Fruit fly (Drosophila melanogaster): ENCODE measurements around the gene Mur18B.
A peak's percentile ranks its signal among the peaks of the same experiment; 100 is the strongest.

The Mur18B gene

dm6 chrX:19261528-19262102, 48.6 kb downstream of the Mur18B start, which contains the start of gene Vav (continued):
- TF ChIP-seq Pdp1 (GFP tag; optimal IDR thresholded peaks at IDR 0.05) (no peak), dm (GFP tag; optimal IDR thresholded peaks at IDR 0.05) (no peak), p53 (GFP tag; optimal IDR thresholded peaks at IDR 0.05) (no peak), ranshi (GFP tag; IDR thresholded peaks at IDR 0.05) (no peak), ems (GFP tag; optimal IDR thresholded peaks at IDR 0.05) (no peak), schlank (tag; optimal IDR thresholded peaks at IDR 0.05) (no peak), GATAe (GFP tag; conservative IDR thresholded peaks at IDR 0.05) (no peak), Mad (GFP tag; optimal IDR thresholded peaks at IDR 0.05) (no peak), CG9797 (GFP tag; optimal IDR thresholded peaks at IDR 0.05) (peak; percentile 29), stc (GFP tag; IDR thresholded peaks at IDR 0.05) (no peak), ro (GFP tag; IDR thresholded peaks at IDR 0.05) (no peak), YL-1 (GFP tag; optimal IDR thresholded peaks at IDR 0.05) (peak; percentile 58), CG2875 (GFP tag; optimal IDR thresholded peaks at IDR 0.05) (no peak), yki (optimal IDR thresholded peaks at IDR 0.05) (no peak), sens-2 (GFP tag; IDR thresholded peaks at IDR 0.05) (no peak), Spps (tag; optimal IDR thresholded peaks at IDR 0.05) (no peak), lbe (GFP tag; optimal IDR thresholded peaks at IDR 0.05) (no peak), CG17359 (tag; optimal IDR thresholded peaks at IDR 0.05) (no peak), H15 (GFP tag; IDR thresholded peaks at IDR 0.05) (no peak), dpn (GFP tag; optimal IDR thresholded peaks at IDR 0.05) (no peak), gcm (GFP tag; optimal IDR thresholded peaks at IDR 0.05) (no peak), nau (GFP tag; optimal IDR thresholded peaks at IDR 0.05) (no peak), CG10147 (GFP tag; optimal IDR thresholded peaks at IDR 0.05) (no peak), ewg (GFP tag; optimal IDR thresholded peaks at IDR 0.05) (no peak), Sox102F (GFP tag; optimal IDR thresholded peaks at IDR 0.05) (no peak), Trl (optimal IDR thresholded peaks at IDR 0.05) (no peak), Trl (GFP tag; optimal IDR thresholded peaks at IDR 0.05) (no peak), toy (GFP tag; IDR thresholded peaks at IDR 0.05) (no peak), CG30403 (GFP tag; optimal IDR thresholded peaks at IDR 0.05) (no peak), NC2α (GFP tag; optimal IDR thresholded peaks at IDR 0.05) (no peak), vvl (GFP tag; IDR thresholded peaks at IDR 0.05) (no peak), BtbVII (GFP tag; optimal IDR thresholded peaks at IDR 0.05) (no peak), chif (GFP tag; optimal IDR thresholded peaks at IDR 0.05) (no peak), ara (GFP tag; IDR thresholded peaks at IDR 0.05) (no peak), Bdp1 (GFP tag; optimal IDR thresholded peaks at IDR 0.05) (no peak), CG33557 (GFP tag; optimal IDR thresholded peaks at IDR 0.05) (no peak), HLHmδ (GFP tag; optimal IDR thresholded peaks at IDR 0.05) (no peak), CG11695 (GFP tag; IDR thresholded peaks at IDR 0.05) (no peak), sqz (GFP tag; optimal IDR thresholded peaks at IDR 0.05) (no peak), fd3F (GFP tag; optimal IDR thresholded peaks at IDR 0.05) (no peak), CG9215 (GFP tag; IDR thresholded peaks at IDR 0.05) (no peak), Hmr (GFP tag; optimal IDR thresholded peaks at IDR 0.05) (no peak), caup (GFP tag; optimal IDR thresholded peaks at IDR 0.05; ENCODE audit: severe bottlenecking) (peak; percentile 17), salm (tag; optimal IDR thresholded peaks at IDR 0.05) (no peak), crc (GFP tag; optimal IDR thresholded peaks at IDR 0.05) (no peak), Hr39 (optimal IDR thresholded peaks at IDR 0.05) (no peak), CG3995 (GFP tag; optimal IDR thresholded peaks at IDR 0.05) (no peak), CG12942 (GFP tag; optimal IDR thresholded peaks at IDR 0.05) (no peak), nom (GFP tag; optimal IDR thresholded peaks at IDR 0.05) (peak; percentile 44), shn (GFP tag; optimal IDR thresholded peaks at IDR 0.05) (no peak), Ssrp (tag; optimal IDR thresholded peaks at IDR 0.05) (no peak), ab (GFP tag; optimal IDR thresholded peaks at IDR 0.05) (no peak)
